Worm (Caenorhabditis elegans) whole organism, L1 larva: ENCODE measurements around the gene F35D11.4.

ENCODE experiments used
- aly-2 ChIP-seq: fragments of 150-350 bp; optimal IDR thresholded peaks from 2 replicates; lab custom pipeline; 2014; ENCODE audit warnings: missing biosample characterization, missing genetic modification characterization
- blmp-1 ChIP-seq: fragments of 150-350 bp; optimal IDR thresholded peaks from 2 replicates; lab custom pipeline; 2014; ENCODE audit warnings: missing biosample characterization, missing genetic modification characterization
- ceh-90 ChIP-seq: sonication (generic microtip); optimal IDR thresholded peaks from 2 replicates; lab custom pipeline; 2016; ENCODE audit warnings: missing genetic modification characterization, missing compliant biosample characterization
- dpl-1 ChIP-seq, 3 experiments: fragments of 150-350 bp in 2 of 3; sonication (generic microtip) in 1 of 3; optimal IDR thresholded peaks; 2 replicates each; lab custom pipeline; 2014 to 2017; ENCODE audit warnings: missing biosample characterization in 3 of 3, missing genetic modification characterization in 3 of 3, missing genetic modification reagents in 3 of 3
- efl-3 ChIP-seq: fragments of 200-800 bp; sonication (Bioruptor generic); optimal IDR thresholded peaks from 2 replicates; lab custom pipeline; 2018; ENCODE audit warnings: mild to moderate bottlenecking, missing genetic modification characterization, missing compliant biosample characterization
- lin-13 ChIP-seq: fragments of 150-350 bp; optimal IDR thresholded peaks from 2 replicates; lab custom pipeline; 2014; ENCODE audit warnings: missing biosample characterization, missing genetic modification reagents, missing genetic modification characterization
- lin-15B ChIP-seq: fragments of 150-350 bp; sonication (generic microtip); optimal IDR thresholded peaks from 3 replicates; lab custom pipeline; 2014; ENCODE audit warnings: missing biosample characterization, missing genetic modification characterization
- nhr-11 ChIP-seq: fragments of 150-350 bp; optimal IDR thresholded peaks from 2 replicates; lab custom pipeline; 2014; ENCODE audit warnings: missing biosample characterization, missing genetic modification characterization
- pqm-1 ChIP-seq: sonication (generic microtip); optimal IDR thresholded peaks from 3 replicates; lab custom pipeline; 2017; ENCODE audit warnings: missing biosample characterization, missing genetic modification characterization
- tbx-2 ChIP-seq: sonication (generic microtip); optimal IDR thresholded peaks from 2 replicates; lab custom pipeline; 2016; ENCODE audit warnings: missing genetic modification characterization, missing compliant biosample characterization

- TF ChIP-seq pqm-1 (tag; lab: Kevin White, UChicago) = no peak
- no peak for TF ChIP-seq tbx-2 (tag; lab: Kevin White, UChicago)
- TF ChIP-seq lin-15B = no peak
- no peak for TF ChIP-seq aly-2 (tag; lab: Kevin White, UChicago)
- TF ChIP-seq ceh-90 (tag; lab: Kevin White, UChicago) = no peak
- no peak for TF ChIP-seq blmp-1 (tag; lab: Kevin White, UChicago)
- no peak for TF ChIP-seq efl-3 (GFP tag; lab: Kevin White, UChicago)
- TF ChIP-seq nhr-11 (tag; lab: Kevin White, UChicago) = no peak
- no peak for TF ChIP-seq lin-13 (GFP tag; lab: Kevin White, UChicago)
- TF ChIP-seq dpl-1 (GFP tag; optimal IDR thresholded peaks at IDR 0.05; lab: Kevin White, UChicago) = no peak
Measured at ce11 chrII:4581090-4581489, 22.1 kb upstream of the F35D11.4 start.
